Worm (Caenorhabditis elegans) whole organism, late embryonic: ENCODE data around the gene npp-9.
A peak's percentile ranks its signal among the peaks of the same experiment; 100 is the strongest.

Experiments used
- K02D7.2 ChIP-seq: sonication (generic microtip); optimal IDR thresholded peaks from 2 replicates; lab custom pipeline; 2017; ENCODE audit warnings: mild to moderate bottlenecking, missing genetic modification characterization, missing compliant biosample characterization
- ahr-1 ChIP-seq: sonication (generic microtip); optimal IDR thresholded peaks from 2 replicates; lab custom pipeline; 2016; ENCODE audit warnings: missing genetic modification characterization, missing compliant biosample characterization
- ama-1 ChIP-seq: fragments of 150-350 bp; optimal IDR thresholded peaks from 2 replicates; lab custom pipeline; 2014
- ceh-2 ChIP-seq: sonication (generic microtip); optimal IDR thresholded peaks from 2 replicates; lab custom pipeline; 2016; ENCODE audit warnings: missing genotype, missing genetic modification characterization, missing compliant biosample characterization
- ceh-22 ChIP-seq: sonication (generic microtip); optimal IDR thresholded peaks from 2 replicates; lab custom pipeline; 2017; ENCODE audit warnings: missing biosample characterization, missing genetic modification characterization
- ceh-30 ChIP-seq: fragments of 150-350 bp; optimal IDR thresholded peaks from 2 replicates; lab custom pipeline; 2014; ENCODE audit warnings: missing biosample characterization, missing genetic modification characterization
- ceh-48 ChIP-seq: sonication (generic microtip); optimal IDR thresholded peaks from 2 replicates; lab custom pipeline; 2016; ENCODE audit warnings: missing genetic modification characterization, inconsistent platforms, missing compliant biosample characterization
- ceh-6 ChIP-seq: fragments of 200-800 bp; sonication (Bioruptor generic); optimal IDR thresholded peaks from 2 replicates; lab custom pipeline; 2018; ENCODE audit warnings: mild to moderate bottlenecking, missing genetic modification characterization, missing compliant biosample characterization
- ceh-9 ChIP-seq: sonication (generic microtip); optimal IDR thresholded peaks from 2 replicates; lab custom pipeline; 2016; ENCODE audit warnings: mild to moderate bottlenecking, missing genetic modification characterization, inconsistent platforms, missing compliant biosample characterization
- che-1 ChIP-seq: sonication (generic microtip); optimal IDR thresholded peaks from 2 replicates; lab custom pipeline; 2016; ENCODE audit warnings: mild to moderate bottlenecking, missing genetic modification characterization, missing compliant biosample characterization
- elt-2 ChIP-seq: sonication (generic microtip); optimal IDR thresholded peaks from 2 replicates; lab custom pipeline; 2016; ENCODE audit warnings: missing genetic modification reagents, missing genetic modification characterization, missing compliant biosample characterization
- ets-4 ChIP-seq: sonication (generic microtip); optimal IDR thresholded peaks from 2 replicates; lab custom pipeline; 2016; ENCODE audit warnings: missing genetic modification characterization, missing compliant biosample characterization
- eyg-1 ChIP-seq: sonication (generic microtip); optimal IDR thresholded peaks from 2 replicates; lab custom pipeline; 2016; ENCODE audit warnings: missing genotype, missing genetic modification characterization, missing compliant biosample characterization
- fax-1 ChIP-seq: sonication (generic microtip); optimal IDR thresholded peaks from 2 replicates; lab custom pipeline; 2016; ENCODE audit warnings: missing genotype, missing genetic modification characterization, missing compliant biosample characterization
- fkh-6 ChIP-seq: sonication (generic microtip); optimal IDR thresholded peaks from 2 replicates; lab custom pipeline; 2016; ENCODE audit warnings: missing genetic modification characterization, missing compliant biosample characterization
- hlh-8 ChIP-seq: sonication (generic microtip); optimal IDR thresholded peaks from 2 replicates; lab custom pipeline; 2016; ENCODE audit warnings: missing genotype, missing genetic modification characterization, missing compliant biosample characterization
- lin-11 ChIP-seq: fragments of 200-800 bp; sonication (Bioruptor generic); optimal IDR thresholded peaks from 2 replicates; lab custom pipeline; 2018; ENCODE audit warnings: mild to moderate bottlenecking, missing genetic modification characterization, missing compliant biosample characterization
- madf-2 ChIP-seq: sonication (generic microtip); optimal IDR thresholded peaks from 2 replicates; lab custom pipeline; 2017; ENCODE audit warnings: missing genetic modification characterization, missing compliant biosample characterization
- nfya-1 ChIP-seq: sonication (generic microtip); optimal IDR thresholded peaks from 2 replicates; lab custom pipeline; 2017; ENCODE audit warnings: missing genetic modification characterization, mild to moderate bottlenecking, missing compliant biosample characterization, antibody characterized with exemption, moderate library complexity
- nhr-232 ChIP-seq: sonication (generic microtip); optimal IDR thresholded peaks from 2 replicates; lab custom pipeline; 2016; ENCODE audit warnings: missing genetic modification characterization, missing compliant biosample characterization
- npax-4 ChIP-seq: sonication (generic microtip); optimal IDR thresholded peaks from 2 replicates; lab custom pipeline; 2016; ENCODE audit warnings: missing genetic modification characterization, missing compliant biosample characterization
- odd-2 ChIP-seq: sonication (generic microtip); optimal IDR thresholded peaks from 2 replicates; lab custom pipeline; 2017; ENCODE audit warnings: antibody characterized with exemption, mild to moderate bottlenecking, missing genetic modification characterization, missing compliant biosample characterization
- pag-3 ChIP-seq: sonication (generic microtip); optimal IDR thresholded peaks from 2 replicates; lab custom pipeline; 2016; ENCODE audit warnings: missing compliant biosample characterization, missing genetic modification characterization, borderline replicate concordance
- pat-9 ChIP-seq: fragments of 200-800 bp; sonication (Bioruptor generic); optimal IDR thresholded peaks from 2 replicates; lab custom pipeline; 2018; ENCODE audit warnings: mild to moderate bottlenecking, missing genetic modification characterization, moderate library complexity, missing compliant biosample characterization
- pax-1 ChIP-seq: fragments of 150-350 bp; optimal IDR thresholded peaks from 2 replicates; lab custom pipeline; 2014; ENCODE audit warnings: missing biosample characterization, missing genetic modification characterization
- sox-2 ChIP-seq: fragments of 200-800 bp; sonication (Bioruptor generic); IDR thresholded peaks from 2 replicates; pipeline ENCODE4 v1.3.6; 2022; ENCODE audit warnings: missing genetic modification reagents, missing genetic modification characterization, missing compliant biosample characterization
- syd-9 ChIP-seq: sonication (generic microtip); optimal IDR thresholded peaks from 2 replicates; lab custom pipeline; 2016; ENCODE audit warnings: mild to moderate bottlenecking, missing genetic modification characterization, moderate library complexity, missing compliant biosample characterization
- ttx-3 ChIP-seq: sonication (generic microtip); optimal IDR thresholded peaks from 2 replicates; lab custom pipeline; 2016; ENCODE audit warnings: missing genetic modification reagents, missing genetic modification characterization, missing compliant biosample characterization
- unc-3 ChIP-seq, 2 experiments: fragments of 200-800 bp in 1 of 2; sonication (Bioruptor generic) in 1 of 2; sonication (generic microtip) in 1 of 2; conservative IDR thresholded peaks in 1 of 2; optimal IDR thresholded peaks in 1 of 2; 2 replicates each; pipeline versions ENCODE4 v1.3.6 to Lab custom; 2016 to 2022; ENCODE audit warnings: missing compliant biosample characterization in 2 of 2, missing genetic modification characterization in 2 of 2, missing genetic modification reagents in 1 of 2
- unc-55 ChIP-seq: sonication (generic microtip); optimal IDR thresholded peaks from 2 replicates; lab custom pipeline; 2017; ENCODE audit warnings: missing biosample characterization, missing genetic modification reagents, missing genetic modification characterization
- zip-5 ChIP-seq: sonication (generic microtip); optimal IDR thresholded peaks from 2 replicates; lab custom pipeline; 2016; ENCODE audit warnings: missing genetic modification characterization, missing compliant biosample characterization

npp-9 gene

DNA sequence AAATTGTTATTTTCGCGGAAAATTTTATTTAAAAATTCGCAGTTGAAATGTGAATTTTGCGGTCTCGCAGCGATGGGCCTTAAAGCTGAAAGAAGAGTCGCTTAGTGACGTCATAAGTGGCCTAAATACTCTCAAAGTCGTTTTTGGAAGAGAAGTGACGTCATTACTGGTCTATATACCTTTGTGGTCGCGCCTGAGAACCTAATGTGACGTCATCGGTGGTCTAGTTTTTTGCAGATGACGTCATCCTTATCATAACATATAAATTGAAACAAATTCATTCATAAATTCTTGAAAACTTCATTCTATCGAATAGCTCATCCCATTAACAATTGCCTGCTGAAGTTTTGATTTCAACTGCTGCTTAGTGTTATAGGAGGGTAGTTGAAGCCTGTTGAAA lies 27.1 kb downstream of the npp-9 start:
- TF ChIP-seq sox-2 (GFP tag; lab: Robert Waterston, UW) (no peak), unc-3 (GFP tag; conservative IDR thresholded peaks at IDR 0.05; lab: Robert Waterston, UW) (no peak), unc-3 (tag; optimal IDR thresholded peaks at IDR 0.05; lab: Kevin White, UChicago) (no peak), pax-1 (tag; lab: Kevin White, UChicago) (no peak), madf-2 (tag; lab: Kevin White, UChicago) (no peak), nhr-232 (no peak), npax-4 (tag; lab: Kevin White, UChicago) (no peak), ceh-6 (no peak), fkh-6 (tag; lab: Kevin White, UChicago) (no peak), zip-5 (no peak), ceh-30 (no peak), ama-1 (lab: Kevin White, UChicago) (no peak)

DNA sequence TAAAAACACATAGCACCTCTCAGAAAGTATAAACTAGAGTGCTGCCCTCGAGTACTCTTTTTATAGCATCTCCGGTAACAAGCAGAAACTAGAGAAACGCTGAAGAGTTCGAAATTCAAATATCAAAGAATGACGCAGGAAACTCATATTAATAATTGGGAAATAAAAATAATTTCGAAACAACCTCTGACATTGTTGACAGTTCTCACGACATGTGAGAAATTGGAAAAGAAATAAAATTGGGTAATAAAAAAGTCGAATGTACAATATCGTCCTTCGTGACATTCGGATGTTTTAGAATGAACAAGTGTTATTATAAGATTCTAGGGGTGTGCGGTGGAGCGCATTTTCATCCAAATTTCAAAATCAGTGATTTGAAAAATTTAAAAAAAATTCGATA lies 32.0 kb downstream of the npp-9 start:
- TF ChIP-seq hlh-8 (tag; lab: Kevin White, UChicago) (no peak), ceh-48 (tag; lab: Kevin White, UChicago) (no peak), eyg-1 (no peak), ahr-1 (no peak)
- TF ChIP-seq, all 69 proteins: peak for 0

DNA sequence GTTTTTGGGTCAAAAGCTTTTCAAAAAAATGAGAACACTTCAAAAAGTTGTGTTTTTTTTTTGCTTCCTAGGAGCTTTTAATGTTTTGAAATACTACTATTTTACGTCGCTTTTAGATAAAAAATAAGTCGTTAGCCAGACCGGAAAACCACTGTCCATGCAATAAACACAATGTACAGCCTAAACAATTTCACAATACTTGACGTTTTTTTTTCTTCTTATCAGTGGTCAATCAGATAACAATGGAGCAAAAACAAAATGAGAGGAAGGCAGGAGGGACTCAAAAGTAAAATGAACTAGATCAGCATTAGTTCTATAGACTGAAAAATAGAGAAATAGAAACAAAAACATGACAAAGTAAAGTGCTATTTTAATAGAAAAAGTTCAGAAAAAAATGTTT lies 33.5 kb downstream of the npp-9 start:
- TF ChIP-seq elt-2 (tag; lab: Kevin White, UChicago), result peak; percentile 53
- TF ChIP-seq ceh-9, result no peak

DNA sequence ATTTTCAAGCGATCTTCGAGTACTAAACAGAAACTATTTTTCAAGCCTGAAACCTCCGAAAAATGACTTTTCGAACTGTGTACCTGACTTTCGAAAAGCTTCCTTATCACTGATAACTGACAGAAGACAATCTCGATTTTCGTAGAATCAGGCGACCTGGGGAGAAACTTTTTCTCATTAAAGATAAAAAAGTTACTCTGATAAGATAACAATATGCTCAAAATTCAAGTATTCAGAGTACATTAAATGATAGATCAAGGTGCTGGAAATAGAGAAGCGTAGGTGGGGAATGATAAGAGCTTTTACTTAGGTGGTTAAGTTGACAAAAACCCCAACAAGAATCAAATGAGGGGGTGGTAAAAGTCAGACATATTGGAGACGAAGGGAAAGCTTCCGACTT lies 34.2 kb downstream of the npp-9 start, which contains the start of gene prk-2:
Gene prk-2, minus strand, starts transcription at position 156 of the 400 bp plus-strand sequence.
- no peak for TF ChIP-seq ceh-48 (tag; lab: Kevin White, UChicago)
- TF ChIP-seq elt-2 (tag; lab: Kevin White, UChicago), result peak; percentile 90

DNA sequence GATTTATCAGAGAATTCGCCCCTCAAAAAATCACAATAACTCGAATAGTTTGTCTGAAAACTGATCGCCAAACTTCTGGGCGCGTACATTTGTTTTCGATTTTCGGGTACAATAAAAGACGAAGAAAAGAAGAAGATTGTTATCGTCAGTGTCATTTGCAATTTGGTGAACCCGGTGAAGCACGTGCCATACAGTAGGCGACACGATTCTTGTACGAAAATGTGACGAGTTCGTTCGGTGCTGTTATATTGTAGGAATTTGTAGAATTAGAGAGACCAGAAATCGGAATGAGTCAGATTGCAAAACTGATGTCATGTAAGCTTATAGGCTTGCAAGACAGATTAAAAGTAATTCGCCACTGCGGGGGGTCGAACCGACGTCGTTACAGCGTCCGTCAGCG lies 36.5 kb downstream of the npp-9 start:
- no peak for TF ChIP-seq ceh-9
- TF ChIP-seq syd-9 (tag; lab: Kevin White, UChicago), result no peak
- TF ChIP-seq unc-3 (GFP tag; conservative IDR thresholded peaks at IDR 0.05; lab: Robert Waterston, UW), result no peak
- TF ChIP-seq unc-3 (tag; optimal IDR thresholded peaks at IDR 0.05; lab: Kevin White, UChicago), result no peak
- TF ChIP-seq ceh-2 (tag; lab: Kevin White, UChicago), result no peak
- TF ChIP-seq che-1 (tag; lab: Kevin White, UChicago), result no peak
- no peak for TF ChIP-seq ceh-22 (tag; lab: Kevin White, UChicago)
- TF ChIP-seq ets-4 (tag; lab: Kevin White, UChicago), result no peak
- no peak for TF ChIP-seq odd-2 (tag; lab: Kevin White, UChicago)
- no peak for TF ChIP-seq pag-3
- TF ChIP-seq ttx-3 (tag; lab: Kevin White, UChicago), result no peak
- TF ChIP-seq eyg-1, result no peak
- TF ChIP-seq ceh-30, result no peak
- no peak for TF ChIP-seq elt-2 (tag; lab: Kevin White, UChicago)
- no peak for TF ChIP-seq lin-11 (tag; lab: Kevin White, UChicago)
- no peak for TF ChIP-seq unc-55 (GFP tag; lab: Kevin White, UChicago)
- TF ChIP-seq madf-2 (tag; lab: Kevin White, UChicago), result no peak
- TF ChIP-seq fax-1 (tag; lab: Kevin White, UChicago), result no peak

DNA sequence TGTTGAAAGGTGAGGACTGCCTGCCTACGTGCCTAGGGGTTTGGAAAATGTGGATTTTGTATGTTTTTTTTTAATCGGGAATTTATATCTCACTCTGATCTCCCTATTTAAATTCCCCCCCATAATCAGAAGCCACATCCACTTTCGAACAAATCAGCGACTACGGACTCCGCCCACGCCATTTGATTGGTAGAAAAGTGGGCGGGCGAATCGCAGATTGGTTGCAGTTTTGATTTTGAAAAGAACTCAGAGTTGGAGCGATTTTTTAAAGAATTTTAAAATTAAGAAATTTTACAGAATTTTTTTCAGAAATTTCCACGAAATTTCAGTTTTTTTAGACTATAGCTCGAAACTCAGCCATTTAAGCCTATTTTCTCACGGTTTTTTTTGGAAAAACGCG lies 44.2 kb downstream of the npp-9 start:
- TF ChIP-seq ceh-2 (tag; lab: Kevin White, UChicago), result no peak
- TF ChIP-seq nfya-1 (tag; lab: Kevin White, UChicago), result peak; percentile 79

DNA sequence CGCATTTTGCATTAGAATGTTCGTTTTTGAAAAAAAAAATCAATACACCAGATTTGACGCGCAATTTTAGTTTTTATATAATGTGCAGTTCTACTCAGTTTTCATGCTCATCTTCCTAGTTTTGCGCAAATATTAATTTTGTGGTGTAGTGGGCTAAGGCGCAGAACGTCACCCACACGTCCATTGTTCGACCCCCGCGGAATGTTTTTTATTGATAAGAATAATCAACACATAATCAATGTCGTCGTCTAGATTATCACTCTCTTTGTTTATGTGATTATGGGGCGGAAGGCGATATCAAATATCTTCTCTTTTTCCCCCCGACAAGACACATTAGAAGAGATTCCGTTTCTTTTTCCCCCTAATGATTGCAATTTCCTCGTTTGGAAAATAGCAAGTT lies 48.5 kb downstream of the npp-9 start:
- TF ChIP-seq K02D7.2 (no peak), pat-9 (no peak), elt-2 (tag; lab: Kevin White, UChicago) (peak; percentile 57)
